Fruit fly (Drosophila melanogaster): Measurements from ENCODE around the gene CG3662.

dm6 chr2L:850727-851257, 29.7 kb downstream of the CG3662 start, which contains the start of gene drongo:
- no peak for TF ChIP-seq Sin3A (optimal IDR thresholded peaks at IDR 0.05)
- no peak for TF ChIP-seq psq (optimal IDR thresholded peaks at IDR 0.05)
- no peak for TF ChIP-seq insv (optimal IDR thresholded peaks at IDR 0.05)

Data from Kc167 (cell line).